Fruit fly (Drosophila melanogaster): ENCODE results near the gene CG32371.

Gene CG32371

dm6 chr3L:7782051-7782682, 14.0 kb upstream of the CG32371 start:
- TF ChIP-seq bab1 (GFP tag; optimal IDR thresholded peaks at IDR 0.05) (no peak), CG1620 (GFP tag; optimal IDR thresholded peaks at IDR 0.05) (no peak), kay (GFP tag; ENCODE audit: borderline replicate concordance) (no peak), CG12768 (GFP tag; optimal IDR thresholded peaks at IDR 0.05) (no peak), Mnt (GFP tag; optimal IDR thresholded peaks at IDR 0.05) (no peak), tj (GFP tag; optimal IDR thresholded peaks at IDR 0.05) (no peak), ovo (GFP tag; optimal IDR thresholded peaks at IDR 0.05) (no peak), Clk (GFP tag; optimal IDR thresholded peaks at IDR 0.05) (no peak)

- no peak for TF ChIP-seq tj (GFP tag; optimal IDR thresholded peaks at IDR 0.05)
- TF ChIP-seq Crg-1 (GFP tag; optimal IDR thresholded peaks at IDR 0.05): no peak
- no peak for TF ChIP-seq CG1620 (GFP tag; optimal IDR thresholded peaks at IDR 0.05)
- TF ChIP-seq Clk (GFP tag; optimal IDR thresholded peaks at IDR 0.05): no peak
- no peak for TF ChIP-seq toe (GFP tag; optimal IDR thresholded peaks at IDR 0.05)
- no peak for TF ChIP-seq CG14711 (tag; optimal IDR thresholded peaks at IDR 0.05)
- no peak for TF ChIP-seq CG33017 (tag; optimal IDR thresholded peaks at IDR 0.05)
- no peak for TF ChIP-seq pad (GFP tag; optimal IDR thresholded peaks at IDR 0.05)
- no peak for TF ChIP-seq CG7101 (tag; optimal IDR thresholded peaks at IDR 0.05)
- TF ChIP-seq cnc (optimal IDR thresholded peaks at IDR 0.05): peak; percentile 42 to 77
- TF ChIP-seq ovo (GFP tag; optimal IDR thresholded peaks at IDR 0.05): no peak
- TF ChIP-seq kay (GFP tag; ENCODE audit: borderline replicate concordance): peak; percentile 95
- no peak for TF ChIP-seq Hr96 (GFP tag; optimal IDR thresholded peaks at IDR 0.05)
- TF ChIP-seq Mnt (GFP tag; optimal IDR thresholded peaks at IDR 0.05): peak; percentile 6
- no peak for TF ChIP-seq CG7045 (GFP tag; optimal IDR thresholded peaks at IDR 0.05)
- TF ChIP-seq CG5204 (GFP tag; optimal IDR thresholded peaks at IDR 0.05): no peak
- TF ChIP-seq CG11617 (GFP tag; optimal IDR thresholded peaks at IDR 0.05): no peak
- TF ChIP-seq cic (GFP tag; optimal IDR thresholded peaks at IDR 0.05): no peak
- no peak for TF ChIP-seq bab1 (GFP tag; optimal IDR thresholded peaks at IDR 0.05)
- TF ChIP-seq CG12768 (GFP tag; optimal IDR thresholded peaks at IDR 0.05): no peak
Observed at dm6 chr3L:7781353-7782050, 13.3 kb upstream of the CG32371 start.

DNA sequence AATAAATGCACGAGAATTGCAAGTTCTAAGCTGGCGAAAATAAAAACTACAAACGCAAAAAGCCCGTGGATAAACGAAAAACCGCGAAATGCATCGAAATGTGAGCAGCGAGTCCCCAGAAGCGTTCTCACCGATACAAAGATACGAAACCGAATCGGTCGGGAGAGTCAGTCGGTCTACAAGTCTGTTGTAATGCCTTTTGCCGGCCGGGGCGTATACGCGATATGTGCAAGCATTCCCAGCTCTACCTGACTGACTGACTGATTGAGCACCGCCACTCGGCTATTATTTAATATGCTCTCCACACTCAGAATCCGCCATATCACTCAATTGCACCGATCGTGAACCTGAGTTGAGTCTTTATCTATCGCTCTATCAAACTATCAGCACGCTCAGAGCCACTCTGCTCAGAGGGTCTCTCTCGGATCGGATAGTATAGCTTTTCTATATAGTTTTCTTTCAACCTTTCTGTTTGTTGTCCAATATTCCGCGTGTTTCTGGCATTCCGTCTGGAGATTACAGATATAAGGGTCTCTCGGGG, 7.3 kb upstream of the CG32371 start, which contains the start of gene Clk:
Clk (minus strand) TSS at position 239 of the 541 bp plus-strand sequence.
- TF ChIP-seq cic (GFP tag; optimal IDR thresholded peaks at IDR 0.05) (peak; percentile 93), kay (GFP tag; ENCODE audit: borderline replicate concordance) (no peak), CG33017 (tag; optimal IDR thresholded peaks at IDR 0.05) (peak; percentile 18), tj (GFP tag; optimal IDR thresholded peaks at IDR 0.05) (peak; percentile 83), pad (GFP tag; optimal IDR thresholded peaks at IDR 0.05) (no peak), Mnt (GFP tag; optimal IDR thresholded peaks at IDR 0.05) (peak; percentile 62), ovo (GFP tag; optimal IDR thresholded peaks at IDR 0.05) (no peak), Clk (GFP tag; optimal IDR thresholded peaks at IDR 0.05) (peak; percentile 41), CG12768 (GFP tag; optimal IDR thresholded peaks at IDR 0.05) (peak; percentile 48)

- peak; percentile 78 for TF ChIP-seq kay (GFP tag; ENCODE audit: borderline replicate concordance)
- no peak for TF ChIP-seq cnc (optimal IDR thresholded peaks at IDR 0.05)
Observed at dm6 chr3L:7774698-7775097, 6.5 kb upstream of the CG32371 start.

DNA sequence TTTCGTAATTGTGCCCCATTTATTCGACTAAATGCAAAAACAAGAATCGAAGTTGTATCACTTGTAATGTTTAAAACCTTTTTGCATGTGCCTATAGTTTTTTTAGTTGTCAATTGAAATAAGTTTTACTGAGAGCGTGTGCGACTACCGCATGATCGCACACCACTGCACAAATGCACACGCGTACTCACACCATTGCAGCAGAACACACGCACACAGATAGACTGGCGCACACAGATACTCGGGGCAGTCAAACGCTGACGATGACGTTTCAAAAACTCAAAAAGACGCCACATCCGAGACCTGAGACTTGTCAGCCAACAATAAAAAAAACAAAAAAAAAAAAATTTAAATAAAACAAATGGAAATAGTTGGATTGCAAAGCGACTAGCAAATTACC, 5.4 kb upstream of the CG32371 start:
- no peak for TF ChIP-seq Crg-1 (GFP tag; optimal IDR thresholded peaks at IDR 0.05)
- TF ChIP-seq ovo (GFP tag; optimal IDR thresholded peaks at IDR 0.05): peak; percentile 46
- TF ChIP-seq kay (GFP tag; ENCODE audit: borderline replicate concordance): peak; percentile 58
- peak; percentile 64 for TF ChIP-seq Mnt (GFP tag; optimal IDR thresholded peaks at IDR 0.05)
- TF ChIP-seq cnc (optimal IDR thresholded peaks at IDR 0.05): peak in 1 of 2 experiments; percentile 82
- TF ChIP-seq Clk (GFP tag; optimal IDR thresholded peaks at IDR 0.05): peak; percentile 27
- TF ChIP-seq pad (GFP tag; optimal IDR thresholded peaks at IDR 0.05): no peak
- peak; percentile 80 for TF ChIP-seq tj (GFP tag; optimal IDR thresholded peaks at IDR 0.05)
- peak; percentile 86 for TF ChIP-seq cic (GFP tag; optimal IDR thresholded peaks at IDR 0.05)

- TF ChIP-seq CG5204 (GFP tag; optimal IDR thresholded peaks at IDR 0.05): no peak
- no peak for TF ChIP-seq Crg-1 (GFP tag; optimal IDR thresholded peaks at IDR 0.05)
- TF ChIP-seq kay (GFP tag; ENCODE audit: borderline replicate concordance): peak; percentile 88
- TF ChIP-seq cic (GFP tag; optimal IDR thresholded peaks at IDR 0.05): peak; percentile 99
- peak; percentile 65 for TF ChIP-seq CG12768 (GFP tag; optimal IDR thresholded peaks at IDR 0.05)
- no peak for TF ChIP-seq cnc (optimal IDR thresholded peaks at IDR 0.05)
- peak; percentile 62 for TF ChIP-seq Mnt (GFP tag; optimal IDR thresholded peaks at IDR 0.05)
- TF ChIP-seq Hr96 (GFP tag; optimal IDR thresholded peaks at IDR 0.05): no peak
- peak; percentile 28 for TF ChIP-seq CG7101 (tag; optimal IDR thresholded peaks at IDR 0.05)
- no peak for TF ChIP-seq toe (GFP tag; optimal IDR thresholded peaks at IDR 0.05)
- TF ChIP-seq CG33017 (tag; optimal IDR thresholded peaks at IDR 0.05): peak; percentile 23
- TF ChIP-seq Clk (GFP tag; optimal IDR thresholded peaks at IDR 0.05): peak; percentile 70
- peak; percentile 71 for TF ChIP-seq tj (GFP tag; optimal IDR thresholded peaks at IDR 0.05)
- no peak for TF ChIP-seq CG1620 (GFP tag; optimal IDR thresholded peaks at IDR 0.05)
- no peak for TF ChIP-seq CG7045 (GFP tag; optimal IDR thresholded peaks at IDR 0.05)
- no peak for TF ChIP-seq CG14711 (tag; optimal IDR thresholded peaks at IDR 0.05)
- TF ChIP-seq bab1 (GFP tag; optimal IDR thresholded peaks at IDR 0.05): no peak
- TF ChIP-seq CG11617 (GFP tag; optimal IDR thresholded peaks at IDR 0.05): no peak
- peak; percentile 100 for TF ChIP-seq pad (GFP tag; optimal IDR thresholded peaks at IDR 0.05)
- no peak for TF ChIP-seq ovo (GFP tag; optimal IDR thresholded peaks at IDR 0.05)
Observed at dm6 chr3L:7772160-7772798, 4.1 kb upstream of the CG32371 start.
